Worm (Caenorhabditis elegans) whole organism, L2 larva: ENCODE measurements around the gene Y41G9A.10.
A peak's percentile ranks its signal among the peaks of the same experiment; 100 is the strongest.

ENCODE experiments used
- F13H6.1 ChIP-seq: sonication (generic microtip); optimal IDR thresholded peaks from 2 replicates; lab custom pipeline; 2016; ENCODE audit warnings: missing genetic modification characterization, missing compliant biosample characterization
- Y55F3AM.14 ChIP-seq: fragments of 200-800 bp; sonication (Bioruptor generic); optimal IDR thresholded peaks from 2 replicates; lab custom pipeline; 2018; ENCODE audit warnings: mild to moderate bottlenecking, missing genetic modification characterization, missing compliant biosample characterization
- ZK546.5 ChIP-seq: sonication (generic microtip); optimal IDR thresholded peaks from 2 replicates; lab custom pipeline; 2017; ENCODE audit warnings: missing biosample characterization, missing genetic modification characterization
- alr-1 ChIP-seq: fragments of 150-350 bp; optimal IDR thresholded peaks from 2 replicates; lab custom pipeline; 2014; ENCODE audit warnings: missing biosample characterization, missing genetic modification characterization
- aly-2 ChIP-seq: fragments of 150-350 bp; optimal IDR thresholded peaks from 2 replicates; lab custom pipeline; 2014; ENCODE audit warnings: missing biosample characterization, missing genetic modification characterization
- ama-1 ChIP-seq: fragments of 150-350 bp; optimal IDR thresholded peaks from 2 replicates; lab custom pipeline; 2018; ENCODE audit warnings: inconsistent platforms
- blmp-1 ChIP-seq: sonication (generic microtip); optimal IDR thresholded peaks from 2 replicates; lab custom pipeline; 2017; ENCODE audit warnings: missing genetic modification characterization, mild to moderate bottlenecking, missing compliant biosample characterization, antibody characterized with exemption, moderate library complexity; ENCODE audit not compliant: insufficient read depth
- ceh-16 ChIP-seq: fragments of 150-350 bp; optimal IDR thresholded peaks from 2 replicates; lab custom pipeline; 2014; ENCODE audit warnings: missing biosample characterization, missing genetic modification characterization
- ceh-82 ChIP-seq: fragments of 150-350 bp; optimal IDR thresholded peaks from 2 replicates; lab custom pipeline; 2014; ENCODE audit warnings: missing biosample characterization, missing genetic modification characterization
- crh-2 ChIP-seq: sonication (generic microtip); optimal IDR thresholded peaks from 2 replicates; lab custom pipeline; 2017; ENCODE audit warnings: missing biosample characterization, missing genetic modification characterization
- dmd-4 ChIP-seq: sonication (generic microtip); optimal IDR thresholded peaks from 2 replicates; lab custom pipeline; 2017; ENCODE audit warnings: missing biosample characterization, missing genetic modification characterization
- egl-27 ChIP-seq: sonication (generic microtip); optimal IDR thresholded peaks from 3 replicates; lab custom pipeline; 2017; ENCODE audit warnings: missing biosample characterization, missing genetic modification reagents, missing genetic modification characterization
- elt-1 ChIP-seq: fragments of 150-350 bp; optimal IDR thresholded peaks from 2 replicates; lab custom pipeline; 2014; ENCODE audit warnings: missing biosample characterization, missing genetic modification characterization
- fos-1 ChIP-seq: fragments of 150-350 bp; optimal IDR thresholded peaks from 2 replicates; lab custom pipeline; 2014; ENCODE audit warnings: missing biosample characterization, missing genetic modification characterization
- gmeb-1 ChIP-seq: fragments of 150-350 bp; optimal IDR thresholded peaks from 2 replicates; lab custom pipeline; 2014; ENCODE audit warnings: missing biosample characterization, missing genetic modification characterization
- lin-11 ChIP-seq: fragments of 150-350 bp; sonication (generic microtip); optimal IDR thresholded peaks from 2 replicates; lab custom pipeline; 2014; ENCODE audit warnings: missing biosample characterization, missing genetic modification characterization, inconsistent platforms, mixed read lengths
- lin-39 ChIP-seq: fragments of 150-350 bp; optimal IDR thresholded peaks from 2 replicates; lab custom pipeline; 2014; ENCODE audit warnings: missing biosample characterization, missing genetic modification reagents, missing genetic modification characterization
- lsy-2 ChIP-seq, 2 experiments: fragments of 150-350 bp in 1 of 2; sonication (generic microtip) in 1 of 2; optimal IDR thresholded peaks; 2 replicates each; lab custom pipeline; 2014 to 2017; ENCODE audit warnings: missing biosample characterization in 2 of 2, missing genetic modification characterization in 2 of 2
- mdl-1 ChIP-seq, 2 experiments: fragments of 150-350 bp in 1 of 2; sonication (generic microtip) in 1 of 2; optimal IDR thresholded peaks; 2 replicates each; lab custom pipeline; 2017; ENCODE audit warnings: missing biosample characterization in 2 of 2, missing genetic modification characterization in 2 of 2
- nhr-10 ChIP-seq: sonication (generic microtip); optimal IDR thresholded peaks from 2 replicates; lab custom pipeline; 2017; ENCODE audit warnings: missing biosample characterization, missing genetic modification characterization
- nhr-11 ChIP-seq: fragments of 150-350 bp; optimal IDR thresholded peaks from 2 replicates; lab custom pipeline; 2014; ENCODE audit warnings: missing biosample characterization, missing genetic modification characterization
- nhr-12 ChIP-seq: fragments of 150-350 bp; optimal IDR thresholded peaks from 2 replicates; lab custom pipeline; 2014; ENCODE audit warnings: missing biosample characterization, missing genetic modification characterization
- nhr-237 ChIP-seq: fragments of 150-350 bp; optimal IDR thresholded peaks from 2 replicates; lab custom pipeline; 2014; ENCODE audit warnings: missing biosample characterization, missing genetic modification characterization
- nhr-25 ChIP-seq: fragments of 150-350 bp; sonication (generic microtip); optimal IDR thresholded peaks from 3 replicates; lab custom pipeline; 2014; ENCODE audit warnings: missing biosample characterization, missing genetic modification characterization
- nhr-6 ChIP-seq: fragments of 150-350 bp; optimal IDR thresholded peaks from 2 replicates; lab custom pipeline; 2014; ENCODE audit warnings: missing biosample characterization, missing genetic modification characterization
- nhr-77 ChIP-seq: fragments of 150-350 bp; optimal IDR thresholded peaks from 2 replicates; lab custom pipeline; 2014; ENCODE audit warnings: missing biosample characterization, missing genetic modification characterization
- peb-1 ChIP-seq: fragments of 150-350 bp; optimal IDR thresholded peaks from 2 replicates; lab custom pipeline; 2014; ENCODE audit warnings: missing biosample characterization, missing genetic modification characterization
- sem-4 ChIP-seq: fragments of 150-350 bp; optimal IDR thresholded peaks from 2 replicates; lab custom pipeline; 2014; ENCODE audit warnings: missing biosample characterization, missing genetic modification reagents, missing genetic modification characterization
- skn-1 ChIP-seq: sonication (generic microtip); optimal IDR thresholded peaks from 2 replicates; lab custom pipeline; 2017; ENCODE audit warnings: missing biosample characterization, missing genetic modification characterization
- sma-3 ChIP-seq: sonication (generic microtip); optimal IDR thresholded peaks from 2 replicates; lab custom pipeline; 2016; ENCODE audit warnings: missing genetic modification reagents, missing genetic modification characterization, missing compliant biosample characterization
- sma-9 ChIP-seq, 2 experiments: fragments of 150-350 bp in 1 of 2; sonication (generic microtip) in 1 of 2; optimal IDR thresholded peaks; 2 replicates each; lab custom pipeline; 2014 to 2016; ENCODE audit warnings: missing genetic modification characterization in 2 of 2, mild to moderate bottlenecking in 1 of 2, missing biosample characterization in 1 of 2, missing compliant biosample characterization in 1 of 2, missing genetic modification reagents in 1 of 2, moderate library complexity in 1 of 2
- unc-39 ChIP-seq: fragments of 150-350 bp; optimal IDR thresholded peaks from 2 replicates; lab custom pipeline; 2014; ENCODE audit warnings: missing biosample characterization, missing genetic modification characterization
- unc-55 ChIP-seq: fragments of 150-350 bp; sonication (generic microtip); optimal IDR thresholded peaks from 3 replicates; lab custom pipeline; 2014; ENCODE audit warnings: missing biosample characterization, missing genetic modification reagents, missing genetic modification characterization
- unc-62 ChIP-seq: fragments of 150-350 bp; optimal IDR thresholded peaks from 2 replicates; lab custom pipeline; 2014; ENCODE audit warnings: missing biosample characterization, missing genetic modification reagents, missing genetic modification characterization
- zag-1 ChIP-seq: fragments of 150-350 bp; optimal IDR thresholded peaks from 2 replicates; lab custom pipeline; 2014; ENCODE audit warnings: missing biosample characterization, missing genetic modification characterization
- ztf-1 ChIP-seq: fragments of 200-800 bp; sonication (Bioruptor generic); conservative IDR thresholded peaks from 2 replicates; pipeline ENCODE4 v1.3.6; 2022; ENCODE audit warnings: missing genetic modification characterization, missing compliant biosample characterization
- ztf-4 ChIP-seq: fragments of 150-350 bp; optimal IDR thresholded peaks from 2 replicates; lab custom pipeline; 2014; ENCODE audit warnings: missing biosample characterization, missing genetic modification characterization

The Y41G9A.10 gene

DNA sequence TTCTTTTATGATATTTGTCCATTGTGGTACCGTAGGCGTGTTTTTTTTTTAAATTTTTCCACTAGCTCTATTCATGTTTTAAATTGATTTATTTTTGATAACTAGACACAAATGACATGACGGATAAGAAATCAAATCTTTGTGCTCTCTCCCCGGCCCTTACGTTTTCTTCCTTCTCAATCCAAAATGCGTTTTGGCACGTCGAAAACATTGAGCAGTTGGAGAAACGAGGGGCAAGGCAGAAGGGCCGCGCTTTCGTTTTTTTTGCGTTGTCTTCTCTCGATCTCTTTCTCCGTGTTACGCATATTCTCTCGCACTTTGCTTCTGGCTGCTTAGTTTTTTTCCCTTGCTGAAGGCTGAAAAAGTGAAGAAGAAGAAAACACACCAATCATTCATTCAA, 7.3 kb downstream of the Y41G9A.10 start:
- peak; percentile 5 for TF ChIP-seq sem-4
- no peak for TF ChIP-seq egl-27 (tag; lab: Kevin White, UChicago)
- no peak for TF ChIP-seq ceh-16 (tag; lab: Kevin White, UChicago)
- no peak for TF ChIP-seq ama-1
- no peak for TF ChIP-seq ZK546.5 (tag; lab: Kevin White, UChicago)
- no peak for TF ChIP-seq nhr-77 (tag; lab: Kevin White, UChicago)
- peak in 1 of 2 experiments; percentile 24 for TF ChIP-seq lsy-2 (tag; optimal IDR thresholded peaks at IDR 0.05; lab: Kevin White, UChicago)
- TF ChIP-seq blmp-1: no peak
- TF ChIP-seq Y55F3AM.14 (GFP tag; lab: Kevin White, UChicago): no peak
- TF ChIP-seq nhr-12: no peak
- TF ChIP-seq lin-11 (tag; lab: Kevin White, UChicago): peak; percentile 18

ce11 chrX:2933061-2933460, 13.3 kb downstream of the Y41G9A.10 start, which contains the start of gene fard-1:
TSS of gene fard-1 (plus strand) at chrX:2933361.
- TF ChIP-seq F13H6.1 (tag; lab: Kevin White, UChicago) (no peak), gmeb-1 (tag; lab: Kevin White, UChicago) (no peak), dmd-4 (no peak), lin-11 (tag; lab: Kevin White, UChicago) (no peak), lin-39 (tag; lab: Kevin White, UChicago) (no peak), nhr-11 (tag; lab: Kevin White, UChicago) (no peak), nhr-77 (tag; lab: Kevin White, UChicago) (no peak), nhr-6 (tag; lab: Kevin White, UChicago) (no peak), elt-1 (tag; lab: Kevin White, UChicago) (no peak), ceh-82 (tag; lab: Kevin White, UChicago) (no peak), nhr-25 (tag; lab: Kevin White, UChicago) (no peak), ZK546.5 (tag; lab: Kevin White, UChicago) (no peak), alr-1 (tag; lab: Kevin White, UChicago) (no peak), mdl-1 (tag; optimal IDR thresholded peaks at IDR 0.05; lab: Kevin White, UChicago) (no peak), blmp-1 (no peak), nhr-10 (tag; lab: Kevin White, UChicago) (no peak), ztf-1 (GFP tag; lab: Robert Waterston, UW) (no peak), crh-2 (tag; lab: Kevin White, UChicago) (no peak), unc-62 (GFP tag; lab: Kevin White, UChicago) (no peak), zag-1 (no peak)

- TF ChIP-seq fos-1 (tag; lab: Kevin White, UChicago) (peak; percentile 78), nhr-237 (no peak), alr-1 (tag; lab: Kevin White, UChicago) (no peak), skn-1 (tag; lab: Kevin White, UChicago) (no peak), sma-9 (GFP tag; optimal IDR thresholded peaks at IDR 0.05; lab: Kevin White, UChicago) (peak; percentile 3), sma-9 (tag; optimal IDR thresholded peaks at IDR 0.05; lab: Kevin White, UChicago) (no peak), peb-1 (no peak), ceh-16 (tag; lab: Kevin White, UChicago) (no peak), unc-39 (tag; lab: Kevin White, UChicago) (no peak), ZK546.5 (tag; lab: Kevin White, UChicago) (no peak), ceh-82 (tag; lab: Kevin White, UChicago) (no peak), gmeb-1 (tag; lab: Kevin White, UChicago) (no peak), dmd-4 (no peak), aly-2 (no peak), F13H6.1 (tag; lab: Kevin White, UChicago) (peak; percentile 24), nhr-11 (tag; lab: Kevin White, UChicago) (no peak), lin-39 (tag; lab: Kevin White, UChicago) (no peak)
Measured at ce11 chrX:2931852-2932251, 14.5 kb downstream of the Y41G9A.10 start.

DNA sequence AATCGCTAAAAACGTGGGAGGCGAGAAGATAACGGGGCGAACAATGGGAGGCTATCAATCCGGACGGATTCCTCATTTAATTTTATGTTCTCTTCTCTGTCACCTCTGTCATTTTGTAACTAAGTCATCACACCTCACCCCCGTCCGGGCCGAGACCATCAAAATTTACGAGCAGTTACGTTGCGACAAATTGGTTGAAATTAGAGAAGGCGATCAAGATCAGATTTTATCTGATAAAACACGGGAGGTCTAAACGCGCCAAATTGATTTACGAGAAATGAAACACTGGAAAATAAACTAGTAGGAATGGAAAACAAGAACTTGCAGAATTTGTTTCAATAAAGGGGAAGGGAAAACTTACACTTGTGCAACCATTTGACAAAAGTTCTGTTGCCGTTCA, 18.3 kb downstream of the Y41G9A.10 start:
- TF ChIP-seq ama-1 (no peak), nhr-11 (tag; lab: Kevin White, UChicago) (no peak), sma-3 (GFP tag; lab: Kevin White, UChicago) (no peak), ceh-16 (tag; lab: Kevin White, UChicago) (no peak), zag-1 (no peak), aly-2 (no peak), gmeb-1 (tag; lab: Kevin White, UChicago) (no peak), unc-55 (GFP tag; lab: Kevin White, UChicago) (no peak), egl-27 (tag; lab: Kevin White, UChicago) (no peak), lin-11 (tag; lab: Kevin White, UChicago) (no peak), nhr-77 (tag; lab: Kevin White, UChicago) (no peak), nhr-237 (no peak), ztf-1 (GFP tag; lab: Robert Waterston, UW) (no peak), sem-4 (no peak), ztf-4 (tag; lab: Kevin White, UChicago) (no peak), dmd-4 (no peak)
